Fruit fly (Drosophila melanogaster) whole organism, pupa: Measurements from ENCODE around the gene CG18596.
A peak's percentile ranks its signal among the peaks of the same experiment; 100 is the strongest.

Source experiments
- CG10348 ChIP-seq: fragments of 200-800 bp; sonication (Bioruptor generic); IDR thresholded peaks from 2 replicates; pipeline ENCODE4 v1.3.6; 2022; ENCODE audit warnings: missing biosample characterization, missing genetic modification characterization
- CG12605 ChIP-seq: fragments of 200-800 bp; sonication (Bioruptor generic); IDR thresholded peaks from 2 replicates; pipeline ENCODE4 v1.3.6; 2022; ENCODE audit warnings: missing biosample characterization, missing genetic modification characterization
- CG13204 ChIP-seq: fragments of 200-800 bp; sonication (Bioruptor generic); optimal IDR thresholded peaks from 2 replicates; lab custom pipeline; 2018; ENCODE audit warnings: missing biosample characterization, mild to moderate bottlenecking, missing genetic modification characterization, moderate library complexity
- CG14655 ChIP-seq: fragments of 200-800 bp; sonication (Bioruptor generic); optimal IDR thresholded peaks from 3 replicates; lab custom pipeline; 2017; ENCODE audit warnings: mild to moderate bottlenecking, missing biosample characterization, missing genetic modification reagents, missing genetic modification characterization
- CG15710 ChIP-seq: fragments of 200-800 bp; sonication (Bioruptor generic); optimal IDR thresholded peaks from 2 replicates; lab custom pipeline; 2018; ENCODE audit warnings: missing biosample characterization, mild to moderate bottlenecking, missing genetic modification characterization, moderate library complexity
- CG17806 ChIP-seq: fragments of 200-800 bp; sonication (Bioruptor generic); optimal IDR thresholded peaks from 2 replicates; lab custom pipeline; 2018; ENCODE audit warnings: missing biosample characterization, mild to moderate bottlenecking, missing genetic modification characterization, moderate library complexity
- CG32121 ChIP-seq: fragments of 200-800 bp; sonication (Bioruptor generic); IDR thresholded peaks from 2 replicates; pipeline ENCODE4 v1.3.6; 2022; ENCODE audit warnings: missing biosample characterization, missing genetic modification characterization
- CG34367 ChIP-seq: fragments of 200-800 bp; sonication (Bioruptor generic); optimal IDR thresholded peaks from 2 replicates; lab custom pipeline; 2018; ENCODE audit warnings: missing biosample characterization, mild to moderate bottlenecking, missing genetic modification characterization
- CG4496 ChIP-seq: fragments of 200-800 bp; sonication (Bioruptor generic); IDR thresholded peaks from 3 replicates; pipeline ENCODE4 v1.3.6; 2022; ENCODE audit warnings: missing biosample characterization, missing genetic modification characterization
- CG8159 ChIP-seq: fragments of 200-800 bp; sonication (Bioruptor generic); optimal IDR thresholded peaks from 3 replicates; lab custom pipeline; 2018; ENCODE audit warnings: missing biosample characterization, mild to moderate bottlenecking, missing genetic modification characterization, moderate library complexity
- CG8301 ChIP-seq: fragments of 200-800 bp; sonication (Bioruptor generic); optimal IDR thresholded peaks from 2 replicates; lab custom pipeline; 2018; ENCODE audit warnings: missing biosample characterization, mild to moderate bottlenecking, missing genetic modification characterization
- CG9948 ChIP-seq: fragments of 200-800 bp; sonication (Bioruptor generic); optimal IDR thresholded peaks from 2 replicates; lab custom pipeline; 2018; ENCODE audit warnings: missing biosample characterization, mild to moderate bottlenecking, missing genetic modification characterization, moderate library complexity
- D1 ChIP-seq: fragments of 200-800 bp; sonication (Bioruptor generic); optimal IDR thresholded peaks from 2 replicates; lab custom pipeline; 2018; ENCODE audit warnings: missing biosample characterization, mild to moderate bottlenecking, missing genetic modification characterization, moderate library complexity
- EcR ChIP-seq: fragments of 200-800 bp; sonication (Bioruptor generic); optimal IDR thresholded peaks from 3 replicates; lab custom pipeline; 2019; ENCODE audit warnings: missing biosample characterization, missing genetic modification characterization, mild to moderate bottlenecking, moderate library complexity, missing genetic modification reagents
- Ets98B ChIP-seq: fragments of 200-800 bp; sonication (Bioruptor generic); IDR thresholded peaks from 2 replicates; pipeline ENCODE4 v1.3.6; 2022; ENCODE audit warnings: missing biosample characterization, missing genetic modification characterization
- Pif1A ChIP-seq: fragments of 200-800 bp; sonication (Bioruptor generic); optimal IDR thresholded peaks from 3 replicates; lab custom pipeline; 2016; ENCODE audit warnings: missing biosample characterization, missing genetic modification characterization
- Pif1B ChIP-seq: fragments of 200-800 bp; sonication (Bioruptor generic); optimal IDR thresholded peaks from 3 replicates; lab custom pipeline; 2016; ENCODE audit warnings: missing biosample characterization, missing genetic modification characterization
- Snoo ChIP-seq: fragments of 200-800 bp; sonication (Bioruptor generic); optimal IDR thresholded peaks from 3 replicates; lab custom pipeline; 2017; ENCODE audit warnings: missing biosample characterization, mild to moderate bottlenecking, missing genetic modification characterization, inconsistent platforms
- fd96Ca ChIP-seq: fragments of 200-800 bp; sonication (Bioruptor generic); IDR thresholded peaks from 3 replicates; pipeline ENCODE4 v1.3.6; 2022; ENCODE audit warnings: missing biosample characterization, missing genetic modification characterization
- gl ChIP-seq: fragments of 200-800 bp; sonication (Bioruptor generic); optimal IDR thresholded peaks from 2 replicates; lab custom pipeline; 2018; ENCODE audit warnings: missing biosample characterization, mild to moderate bottlenecking, missing genetic modification characterization
- rn ChIP-seq: fragments of 200-800 bp; sonication (Bioruptor generic); IDR thresholded peaks from 2 replicates; pipeline ENCODE4 v1.3.6; 2022; ENCODE audit warnings: missing biosample characterization, missing genetic modification characterization

The CG18596 gene

DNA sequence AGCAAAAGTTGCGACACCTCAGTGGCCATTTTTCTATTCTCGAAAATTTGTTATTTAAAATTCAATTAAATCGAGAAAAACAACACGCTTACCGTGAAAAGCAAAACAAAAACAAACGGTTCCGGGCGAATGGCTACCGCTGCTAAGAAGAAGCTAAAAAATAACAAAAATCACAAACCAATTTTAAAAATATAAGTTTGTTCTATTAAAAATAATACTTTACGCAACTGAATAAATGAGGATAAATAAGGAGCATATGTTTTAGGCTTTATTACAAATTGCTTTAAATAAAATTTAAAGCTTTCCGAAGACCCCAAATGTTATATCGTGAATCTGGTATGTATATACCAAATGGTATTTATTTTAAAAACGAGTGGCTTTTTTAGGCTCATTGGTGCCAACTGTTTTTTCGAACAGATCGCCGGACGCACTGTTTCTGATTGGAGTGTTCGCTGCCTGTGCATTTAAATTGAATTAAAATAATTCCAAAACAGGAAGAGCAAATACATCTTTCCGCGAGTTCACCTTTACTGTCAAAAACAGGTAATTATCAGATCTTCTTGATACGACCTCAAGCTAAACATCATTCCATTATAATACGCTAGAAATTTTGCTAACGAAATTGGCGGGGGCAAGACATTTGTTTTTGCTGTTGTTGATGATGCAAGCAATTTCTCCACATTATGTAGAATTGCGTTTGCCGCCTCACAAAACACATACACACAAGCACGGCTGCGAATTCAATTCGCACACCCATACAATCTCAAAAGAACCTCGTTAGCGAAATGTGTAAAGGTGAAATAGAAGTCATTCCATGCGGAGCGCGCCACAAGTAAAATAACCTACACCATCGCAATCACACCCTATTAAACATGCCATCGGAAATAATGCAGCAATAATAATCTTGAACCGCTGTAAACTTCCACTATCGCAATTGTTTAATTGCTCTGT is 8.3 kb upstream of the CG18596 start, which contains the start of the genes Polr3F and PyK:
Gene Polr3F (minus strand): TSS at position 248 of the 951 bp plus-strand sequence.
Gene PyK (plus strand): TSS at position 411 of the 951 bp plus-strand sequence.
- TF ChIP-seq D1 (tag; lab: Kevin White, UChicago): no peak
- no peak for TF ChIP-seq rn (GFP tag; lab: Robert Waterston, UW)
- TF ChIP-seq CG34367 (tag; lab: Kevin White, UChicago): peak; percentile 61
- TF ChIP-seq gl (tag; lab: Kevin White, UChicago): peak; percentile 35
- TF ChIP-seq CG15710: peak; percentile 40
- no peak for TF ChIP-seq CG10348
- TF ChIP-seq CG4496 (GFP tag; lab: Robert Waterston, UW): peak; percentile 63; the same call in 2 of the 3 replicates
- TF ChIP-seq CG9948: peak; percentile 9
- peak; percentile 50 for TF ChIP-seq CG8159
- TF ChIP-seq Pif1B (GFP tag; lab: Kevin White, UChicago): no peak
- TF ChIP-seq CG17806 (tag; lab: Kevin White, UChicago): peak; percentile 29
- TF ChIP-seq Pif1A: peak; percentile 18
- TF ChIP-seq CG8301 (tag; lab: Kevin White, UChicago): peak; percentile 28
- TF ChIP-seq Snoo (tag; lab: Kevin White, UChicago): peak; percentile 2
- no peak for TF ChIP-seq fd96Ca
- TF ChIP-seq CG14655 (GFP tag; lab: Kevin White, UChicago): peak; percentile 60
- peak; percentile 48; the same call in 1 of the 2 replicates for TF ChIP-seq CG12605 (GFP tag; lab: Robert Waterston, UW)
- no peak for TF ChIP-seq EcR (GFP tag; lab: Kevin White, UChicago)

DNA sequence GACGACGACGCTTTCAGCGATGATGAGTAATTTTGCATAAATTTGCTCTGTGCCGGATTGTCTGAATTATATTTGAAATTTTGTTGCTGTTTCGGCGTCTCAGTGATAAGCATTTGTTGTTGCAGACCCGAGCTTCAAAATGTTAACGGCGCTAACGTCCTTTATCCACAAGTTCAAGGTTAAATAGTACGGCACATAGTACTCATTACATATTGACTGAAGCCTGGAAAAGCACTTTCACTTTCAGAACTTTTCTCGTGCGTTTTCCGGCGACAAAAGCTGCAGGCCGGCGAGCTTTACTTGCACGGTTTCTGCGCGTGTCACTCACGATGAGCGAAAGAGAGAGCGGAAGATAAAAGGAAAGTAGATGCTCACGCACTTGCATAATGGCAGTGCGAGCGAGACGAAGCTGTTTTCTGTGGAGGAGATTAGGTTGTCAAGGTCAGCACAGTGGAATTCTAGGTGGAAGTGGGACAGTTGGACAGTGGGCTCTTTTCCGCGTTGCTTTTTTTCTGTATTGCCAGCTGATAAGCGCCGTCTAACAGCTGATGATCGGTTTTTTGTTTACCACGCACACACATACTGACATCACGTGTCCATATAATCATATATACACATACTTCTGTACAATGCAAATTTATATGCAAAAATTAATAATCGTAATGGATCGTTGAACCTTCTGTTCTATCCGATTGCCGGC is 7.5 kb upstream of the CG18596 start:
- TF ChIP-seq fd96Ca: peak; percentile 30; the same call in 1 of the 3 replicates
- no peak; the same call in 1 of the 2 replicates for TF ChIP-seq Ets98B
- no peak for TF ChIP-seq D1 (tag; lab: Kevin White, UChicago)
- peak; percentile 20; the same call in 1 of the 2 replicates for TF ChIP-seq CG32121 (GFP tag; lab: Robert Waterston, UW)
- TF ChIP-seq EcR (GFP tag; lab: Kevin White, UChicago): peak; percentile 71
- TF ChIP-seq CG8159: no peak
- TF ChIP-seq CG34367 (tag; lab: Kevin White, UChicago): no peak
- TF ChIP-seq CG4496 (GFP tag; lab: Robert Waterston, UW): peak; percentile 85
- no peak for TF ChIP-seq Pif1A
- no peak for TF ChIP-seq rn (GFP tag; lab: Robert Waterston, UW)
- TF ChIP-seq CG12605 (GFP tag; lab: Robert Waterston, UW): no peak
- no peak for TF ChIP-seq CG10348
- no peak for TF ChIP-seq Pif1B (GFP tag; lab: Kevin White, UChicago)
- TF ChIP-seq CG17806 (tag; lab: Kevin White, UChicago): no peak
- no peak for TF ChIP-seq CG8301 (tag; lab: Kevin White, UChicago)
- TF ChIP-seq CG13204 (GFP tag; lab: Kevin White, UChicago): no peak
- no peak for TF ChIP-seq CG9948
- TF ChIP-seq gl (tag; lab: Kevin White, UChicago): no peak
- TF ChIP-seq Snoo (tag; lab: Kevin White, UChicago): no peak
- no peak for TF ChIP-seq CG15710
- TF ChIP-seq CG14655 (GFP tag; lab: Kevin White, UChicago): no peak
- TF ChIP-seq, all 21 proteins: peak for 4

DNA sequence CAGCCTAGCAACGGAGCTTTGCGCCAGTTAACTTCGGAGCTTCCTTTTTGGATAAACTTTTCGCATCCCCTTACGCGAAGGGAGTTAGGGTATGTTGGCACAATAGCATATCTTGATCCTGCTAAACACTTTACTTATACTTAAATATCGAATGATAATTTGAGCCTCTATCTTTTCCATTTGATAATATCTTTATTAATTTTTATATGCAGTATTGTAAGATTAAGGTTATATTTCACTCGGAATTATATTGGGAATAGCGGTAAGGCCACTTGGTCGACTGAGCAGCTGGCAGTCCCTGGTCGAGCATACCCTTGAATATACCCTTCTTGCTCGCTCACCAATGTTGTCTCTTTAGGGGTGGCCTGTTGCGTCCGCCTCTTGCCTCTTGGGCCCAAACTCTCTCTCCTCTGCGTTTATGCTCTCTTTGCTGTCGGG is 6.9 kb upstream of the CG18596 start:
- TF ChIP-seq CG14655 (GFP tag; lab: Kevin White, UChicago) (no peak), CG34367 (tag; lab: Kevin White, UChicago) (no peak), Snoo (tag; lab: Kevin White, UChicago) (peak; percentile 74), gl (tag; lab: Kevin White, UChicago) (no peak), D1 (tag; lab: Kevin White, UChicago) (no peak), CG4496 (GFP tag; lab: Robert Waterston, UW) (peak; percentile 72), rn (GFP tag; lab: Robert Waterston, UW) (peak; percentile 69), Pif1B (GFP tag; lab: Kevin White, UChicago) (peak; percentile 80), CG32121 (GFP tag; lab: Robert Waterston, UW) (peak; percentile 64), Ets98B (peak; percentile 63), CG9948 (peak; percentile 32), CG13204 (GFP tag; lab: Kevin White, UChicago) (no peak), Pif1A (peak; percentile 67), CG10348 (no peak), CG15710 (peak; percentile 55), EcR (GFP tag; lab: Kevin White, UChicago) (no peak), CG8159 (no peak), CG12605 (GFP tag; lab: Robert Waterston, UW) (peak; percentile 68), CG8301 (tag; lab: Kevin White, UChicago) (peak; percentile 11), fd96Ca (peak; percentile 77), CG17806 (tag; lab: Kevin White, UChicago) (peak; percentile 11)

DNA sequence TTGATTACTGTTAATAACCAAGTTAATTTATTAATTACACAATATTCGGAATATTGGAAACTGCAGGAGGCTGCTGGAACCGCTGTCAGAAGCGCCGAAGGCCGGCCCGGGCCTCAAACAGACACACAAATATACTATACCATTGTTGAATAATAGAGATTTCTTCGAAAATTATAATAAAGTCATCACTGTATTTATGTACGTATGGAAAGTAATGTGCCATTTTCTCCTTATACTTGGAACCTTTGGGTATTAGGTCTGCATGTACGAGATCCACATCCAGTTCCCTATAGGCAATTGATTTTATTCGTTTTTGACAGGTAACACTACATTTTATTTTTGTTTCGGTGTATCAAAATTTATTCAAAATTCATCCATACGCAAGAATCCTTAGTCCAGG is 3.2 kb upstream of the CG18596 start, which contains the start of gene CG7069:
Gene CG7069 (plus strand): TSS at position 301 of the 400 bp plus-strand sequence.
- TF ChIP-seq CG4496 (GFP tag; lab: Robert Waterston, UW) (no peak), CG13204 (GFP tag; lab: Kevin White, UChicago) (no peak), CG10348 (no peak), Snoo (tag; lab: Kevin White, UChicago) (no peak), rn (GFP tag; lab: Robert Waterston, UW) (no peak), CG12605 (GFP tag; lab: Robert Waterston, UW) (no peak), CG32121 (GFP tag; lab: Robert Waterston, UW) (no peak), CG8301 (tag; lab: Kevin White, UChicago) (no peak), Pif1A (no peak), CG34367 (tag; lab: Kevin White, UChicago) (no peak), CG15710 (no peak), Ets98B (no peak), CG9948 (no peak), CG14655 (GFP tag; lab: Kevin White, UChicago) (no peak), EcR (GFP tag; lab: Kevin White, UChicago) (no peak)
- TF ChIP-seq, all 21 proteins: peak for 0
